Fruit fly (Drosophila melanogaster) whole organism: ENCODE data around the gene CG33127.

Source experiments
- CG8478 ChIP-seq: fragments of >200 bp; optimal IDR thresholded peaks from 2 replicates; lab custom pipeline; 2018; ENCODE audit warnings: inconsistent platforms
- Dll ChIP-seq: fragments of >200 bp; optimal IDR thresholded peaks from 2 replicates; lab custom pipeline; 2017
- EcR ChIP-seq, 2 experiments: fragments of >200 bp; optimal IDR thresholded peaks; 2 replicates each; lab custom pipeline; 2017; ENCODE audit warnings: missing biosample characterization in 2 of 2, missing genetic modification characterization in 2 of 2, missing genetic modification reagents in 2 of 2
- pan ChIP-seq: fragments of >200 bp; optimal IDR thresholded peaks from 2 replicates; lab custom pipeline; 2017
- psq ChIP-seq: fragments of >200 bp; optimal IDR thresholded peaks from 2 replicates; lab custom pipeline; 2017
- usp ChIP-seq: fragments of >200 bp; optimal IDR thresholded peaks from 2 replicates; lab custom pipeline; 2017; ENCODE audit warnings: missing biosample characterization, missing genetic modification characterization, mixed read lengths

Gene CG33127

DNA sequence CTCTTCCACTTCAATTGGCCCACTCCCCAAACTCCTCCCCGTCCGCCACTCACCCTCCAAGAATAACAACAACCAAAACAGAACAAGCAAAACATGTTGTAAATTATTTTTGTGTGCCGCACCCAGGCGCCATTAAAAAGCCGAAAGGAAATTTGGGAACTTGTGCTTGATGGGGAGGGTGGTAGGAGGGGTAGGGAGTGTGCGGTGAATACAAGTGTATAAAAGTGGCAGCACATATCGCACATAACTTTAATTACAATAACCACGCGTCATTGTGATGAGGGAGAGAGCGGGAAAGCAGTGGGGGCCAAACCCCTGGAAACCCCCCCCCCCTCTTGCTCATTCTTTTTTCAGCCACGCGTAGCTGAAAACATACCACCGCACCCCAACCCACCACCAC lies 14.8 kb upstream of the CG33127 start:
- TF ChIP-seq EcR (GFP tag; optimal IDR thresholded peaks at IDR 0.05; lab: Kevin White, UChicago) (no peak), pan (lab: Kevin White, UChicago) (no peak), Dll (lab: Kevin White, UChicago) (no peak), psq (no peak), CG8478 (no peak), usp (GFP tag; lab: Kevin White, UChicago) (no peak)

dm6 chr2L:308194-308706 lies 13.7 kb upstream of the CG33127 start:
- TF ChIP-seq usp (GFP tag; lab: Kevin White, UChicago): no peak
- TF ChIP-seq psq: no peak
- no peak for TF ChIP-seq Dll (lab: Kevin White, UChicago)
- TF ChIP-seq EcR (GFP tag; optimal IDR thresholded peaks at IDR 0.05; lab: Kevin White, UChicago): no peak
- TF ChIP-seq pan (lab: Kevin White, UChicago): no peak
- TF ChIP-seq CG8478: no peak

DNA sequence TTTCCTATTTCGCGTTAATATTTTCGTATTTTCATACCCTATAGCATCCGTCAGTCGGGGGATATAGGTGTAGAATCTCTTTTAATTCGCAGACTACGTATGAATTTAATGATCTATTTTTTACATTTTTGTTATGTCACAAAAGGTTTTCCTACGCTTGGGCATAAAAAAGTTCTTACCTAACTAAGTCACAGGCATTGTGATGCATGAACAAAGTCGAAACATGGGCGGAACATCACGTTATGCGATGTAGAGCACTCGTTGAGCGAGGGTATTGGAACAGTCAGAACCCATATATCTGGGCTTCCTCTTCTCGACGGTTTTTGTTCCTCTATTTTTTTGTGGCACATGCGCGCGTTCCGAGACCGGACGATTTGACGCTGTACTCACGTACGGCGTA lies 12.7 kb upstream of the CG33127 start:
- no peak for TF ChIP-seq CG8478
- TF ChIP-seq pan (lab: Kevin White, UChicago): peak; percentile 73

DNA sequence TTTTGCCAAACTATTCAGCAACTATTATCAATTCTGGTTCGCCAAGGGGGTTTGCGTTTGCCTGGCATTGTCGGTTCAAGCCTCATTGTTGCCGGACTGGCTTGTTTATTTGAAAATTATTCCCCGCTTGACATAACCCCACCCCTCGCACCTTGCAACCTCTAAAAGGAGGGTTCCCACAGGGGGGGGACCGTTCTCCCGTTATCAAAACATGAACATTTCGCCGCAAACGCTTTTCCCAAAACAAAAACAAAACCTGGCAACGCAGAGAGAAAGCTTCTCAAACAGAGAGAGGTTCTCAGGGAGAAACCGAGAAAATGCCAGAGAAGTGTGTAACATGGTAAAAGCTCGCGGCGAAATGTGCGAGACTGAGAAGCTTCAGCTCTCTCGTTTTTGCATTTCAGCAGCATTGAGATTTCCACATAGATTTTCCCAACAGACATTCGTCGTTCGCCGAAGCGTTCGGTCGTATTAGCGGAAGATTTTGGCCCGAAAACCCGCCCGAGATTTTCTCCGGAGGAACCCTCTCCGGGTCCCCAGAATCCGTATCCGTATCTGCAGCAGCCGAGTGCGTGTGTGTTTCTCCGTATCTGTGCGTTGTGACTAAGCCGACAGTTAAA lies 12.0 kb upstream of the CG33127 start:
- TF ChIP-seq CG8478 (no peak), Dll (lab: Kevin White, UChicago) (peak; percentile 11), EcR (GFP tag; optimal IDR thresholded peaks at IDR 0.05; lab: Kevin White, UChicago) (no peak)

- TF ChIP-seq usp (GFP tag; lab: Kevin White, UChicago) (no peak), pan (lab: Kevin White, UChicago) (no peak), EcR (GFP tag; optimal IDR thresholded peaks at IDR 0.05; lab: Kevin White, UChicago) (no peak), CG8478 (no peak), psq (no peak), Dll (lab: Kevin White, UChicago) (no peak)
Measured at dm6 chr2L:319159-319558, 2.7 kb upstream of the CG33127 start, which contains the start of gene CG11912. Gene CG11912, minus strand, starts transcription at chr2L:319259.

dm6 chr2L:319745-320144 lies 2.2 kb upstream of the CG33127 start:
- TF ChIP-seq psq (no peak), Dll (lab: Kevin White, UChicago) (no peak), CG8478 (no peak), usp (GFP tag; lab: Kevin White, UChicago) (no peak), pan (lab: Kevin White, UChicago) (no peak), EcR (GFP tag; optimal IDR thresholded peaks at IDR 0.05; lab: Kevin White, UChicago) (no peak)

DNA sequence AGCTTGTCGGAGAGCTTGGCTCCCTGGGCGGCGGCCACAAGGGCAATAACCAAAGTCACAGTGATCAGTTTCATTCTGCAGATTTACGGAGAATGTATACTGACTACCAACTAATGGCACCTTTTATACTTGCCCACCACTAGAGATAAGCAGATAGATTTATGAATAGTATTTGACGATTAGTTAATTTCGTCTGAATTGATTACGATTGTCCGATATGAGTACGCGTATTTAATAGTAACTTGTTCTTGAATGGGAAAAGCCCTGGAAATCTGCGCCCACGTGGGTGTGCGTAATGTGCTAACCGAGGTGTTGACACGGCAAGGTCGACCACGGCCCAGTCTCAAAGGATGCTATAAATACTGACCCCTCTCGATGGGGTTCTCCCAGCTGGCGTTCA lies 753 bp upstream of the CG33127 start, which contains the start of gene CG11911:
TSS of gene CG11911 (minus strand) at position 101 of the 400 bp plus-strand sequence.
- no peak for TF ChIP-seq usp (GFP tag; lab: Kevin White, UChicago)

DNA sequence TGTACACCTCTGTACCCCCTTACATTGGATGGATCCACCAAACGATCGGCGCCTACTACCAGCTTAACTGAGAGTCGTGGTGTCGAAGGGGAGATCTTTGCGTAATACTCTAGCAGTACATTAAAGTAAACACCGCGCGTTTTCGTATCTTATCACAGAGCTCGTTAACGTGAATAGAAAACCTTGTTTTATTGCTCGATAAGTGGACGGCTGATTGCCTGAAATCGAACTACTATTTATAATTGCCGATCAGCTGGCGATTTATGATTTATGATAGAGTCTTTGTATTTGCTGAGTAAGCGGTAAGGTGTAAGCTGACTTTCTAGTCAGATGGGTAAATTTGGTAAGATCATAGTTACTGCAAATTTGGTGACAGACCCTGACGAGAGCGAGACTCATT lies 1.0 kb downstream of the CG33127 start:
- no peak for TF ChIP-seq usp (GFP tag; lab: Kevin White, UChicago)
- no peak for TF ChIP-seq EcR (GFP tag; optimal IDR thresholded peaks at IDR 0.05; lab: Kevin White, UChicago)
- TF ChIP-seq psq: no peak
- TF ChIP-seq CG8478: no peak
- TF ChIP-seq pan (lab: Kevin White, UChicago): no peak
- no peak for TF ChIP-seq Dll (lab: Kevin White, UChicago)

dm6 chr2L:329661-330060 lies 7.8 kb downstream of the CG33127 start, which contains the start of gene CG43755:
Gene CG43755, minus strand, starts transcription at chr2L:329761.
- TF ChIP-seq EcR (GFP tag; optimal IDR thresholded peaks at IDR 0.05; lab: Kevin White, UChicago) (no peak), Dll (lab: Kevin White, UChicago) (no peak), usp (GFP tag; lab: Kevin White, UChicago) (no peak), pan (lab: Kevin White, UChicago) (no peak), CG8478 (no peak), psq (no peak)

DNA sequence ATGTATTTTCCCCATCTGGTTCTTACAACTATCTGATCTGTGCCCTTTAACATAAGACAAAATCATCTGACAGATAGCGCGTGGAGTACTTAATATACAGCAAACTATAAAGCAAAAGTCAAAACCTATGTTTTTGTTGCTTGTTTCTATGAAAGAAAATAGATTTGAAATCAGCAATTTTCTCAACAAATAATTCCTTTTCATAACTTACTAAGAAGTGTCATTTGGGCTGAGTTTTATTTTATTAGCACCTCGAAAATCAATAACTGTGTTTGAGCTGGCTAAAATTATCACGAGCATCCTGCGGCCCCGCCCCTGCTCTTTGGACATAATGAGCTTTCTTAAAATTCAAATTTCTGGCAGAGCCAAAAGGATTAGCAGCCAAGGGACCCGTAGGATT lies 10.3 kb downstream of the CG33127 start, which contains the start of gene CG31921:
TSS of gene CG31921 (minus strand) at position 101 of the 400 bp plus-strand sequence.
- TF ChIP-seq pan (lab: Kevin White, UChicago) (no peak), usp (GFP tag; lab: Kevin White, UChicago) (no peak), CG8478 (no peak), psq (no peak), Dll (lab: Kevin White, UChicago) (no peak), EcR (GFP tag; optimal IDR thresholded peaks at IDR 0.05; lab: Kevin White, UChicago) (no peak)

dm6 chr2L:346781-347180 lies 24.9 kb downstream of the CG33127 start:
- TF ChIP-seq pan (lab: Kevin White, UChicago) (no peak), EcR (GFP tag; optimal IDR thresholded peaks at IDR 0.05; lab: Kevin White, UChicago) (no peak), usp (GFP tag; lab: Kevin White, UChicago) (no peak), CG8478 (no peak), Dll (lab: Kevin White, UChicago) (no peak), psq (no peak)

DNA sequence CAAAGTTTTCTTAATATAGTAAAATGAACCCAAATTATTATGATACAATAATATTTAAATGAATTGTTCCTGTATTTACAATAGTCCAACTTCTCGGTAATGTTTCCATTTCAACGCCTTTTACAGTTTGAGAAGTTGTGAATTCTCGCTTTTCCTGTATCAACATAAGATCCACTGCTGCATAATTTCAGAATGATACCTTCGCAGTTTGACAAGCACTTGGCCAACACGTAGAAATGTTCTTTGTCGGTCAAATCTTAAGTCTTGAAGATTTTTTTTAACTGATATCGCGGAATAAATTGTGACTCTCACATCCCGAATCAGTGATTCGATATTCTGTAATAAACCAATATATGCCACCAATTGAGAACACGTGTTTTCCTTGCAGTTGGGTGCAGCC lies 25.7 kb downstream of the CG33127 start:
- TF ChIP-seq usp (GFP tag; lab: Kevin White, UChicago): no peak
- TF ChIP-seq psq: no peak
- TF ChIP-seq EcR (GFP tag; optimal IDR thresholded peaks at IDR 0.05; lab: Kevin White, UChicago): no peak
- no peak for TF ChIP-seq Dll (lab: Kevin White, UChicago)
- TF ChIP-seq pan (lab: Kevin White, UChicago): no peak
- no peak for TF ChIP-seq CG8478

DNA sequence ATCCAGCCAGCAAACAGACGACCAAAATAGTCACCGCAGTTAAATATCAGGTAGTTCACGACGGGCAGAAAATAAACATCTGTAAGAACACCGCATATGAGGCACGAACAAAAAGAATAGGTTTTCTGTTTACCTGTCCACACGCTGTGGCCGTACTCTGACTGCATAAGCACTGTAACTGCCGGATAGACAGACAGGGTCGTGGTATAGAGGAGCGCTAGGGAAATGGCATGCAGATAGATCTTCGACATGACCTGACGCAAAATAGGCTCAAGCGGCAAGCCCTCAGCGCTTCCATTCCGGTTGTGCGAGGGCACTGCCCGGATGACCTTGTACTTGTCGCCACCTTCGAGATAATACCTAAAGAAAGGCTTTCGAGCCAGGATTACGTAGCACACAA lies 34.3 kb downstream of the CG33127 start:
- TF ChIP-seq usp (GFP tag; lab: Kevin White, UChicago) (no peak), EcR (GFP tag; optimal IDR thresholded peaks at IDR 0.05; lab: Kevin White, UChicago) (no peak), Dll (lab: Kevin White, UChicago) (no peak), psq (no peak), CG8478 (no peak), pan (lab: Kevin White, UChicago) (no peak)
